Worm (Caenorhabditis elegans): ENCODE results near the gene glb-10.

glb-10 gene

ce11 chrII:6331222-6331830 lies 22.2 kb upstream of the glb-10 start, which contains the start of gene set-4 (continued):
- TF ChIP-seq dpl-1 (GFP tag; optimal IDR thresholded peaks at IDR 0.05) (peak; percentile 88), lin-29 (GFP tag; IDR thresholded peaks at IDR 0.05) (0 out of 2 replicates have a peak, but pooled peaks have one; percentile 20), ctbp-1 (GFP tag; IDR thresholded peaks at IDR 0.05) (peak; percentile 88), nhr-25 (tag; optimal IDR thresholded peaks at IDR 0.05; ENCODE audit: borderline replicate concordance, insufficient read depth) (peak; percentile 85), spr-3 (GFP tag; optimal IDR thresholded peaks at IDR 0.05) (peak; percentile 68), ceh-32 (tag; optimal IDR thresholded peaks at IDR 0.05; ENCODE audit: poor library complexity) (no peak), T20F7.1 (GFP tag; optimal IDR thresholded peaks at IDR 0.05) (peak; percentile 85), daf-12 (tag; optimal IDR thresholded peaks at IDR 0.05) (no peak), nhr-28 (tag; optimal IDR thresholded peaks at IDR 0.05) (peak; percentile 86), zag-1 (tag; optimal IDR thresholded peaks at IDR 0.05) (no peak), lin-15B (tag; optimal IDR thresholded peaks at IDR 0.05) (no peak), set-16 (GFP tag; IDR thresholded peaks at IDR 0.05) (peak; percentile 25; the same call in 1 of the 2 replicates), cey-2 (tag; optimal IDR thresholded peaks at IDR 0.05; ENCODE audit: borderline replicate concordance, insufficient read depth) (no peak), dmd-8 (GFP tag; IDR thresholded peaks at IDR 0.05) (no peak), tra-1 (GFP tag; IDR thresholded peaks at IDR 0.05) (peak; percentile 87), lin-13 (GFP tag; optimal IDR thresholded peaks at IDR 0.05) (peak; percentile 87), lin-38 (GFP tag; IDR thresholded peaks at IDR 0.05) (peak; percentile 90), dmd-6 (GFP tag; IDR thresholded peaks at IDR 0.05) (peak; percentile 93), nhr-111 (GFP tag; optimal IDR thresholded peaks at IDR 0.05) (no peak), ZK337.2 (GFP tag; IDR thresholded peaks at IDR 0.05) (no peak), Y48G9A.11 (GFP tag; IDR thresholded peaks at IDR 0.05) (no peak), saeg-2 (GFP tag; IDR thresholded peaks at IDR 0.05) (no peak), mes-2 (tag; optimal IDR thresholded peaks at IDR 0.05; ENCODE audit: poor library complexity, severe bottlenecking) (peak; percentile 89), zfp-3 (GFP tag; conservative IDR thresholded peaks at IDR 0.05) (0 out of 2 replicates have a peak, but pooled peaks have one; percentile 65), hlh-30 (tag; optimal IDR thresholded peaks at IDR 0.05; ENCODE audit: insufficient read depth) (peak; percentile 95), lir-3 (tag; optimal IDR thresholded peaks at IDR 0.05) (no peak), jun-1 (tag; optimal IDR thresholded peaks at IDR 0.05) (peak; percentile 77), skn-1 (tag; optimal IDR thresholded peaks at IDR 0.05) (no peak), F49E8.2 (tag; optimal IDR thresholded peaks at IDR 0.05; ENCODE audit: borderline replicate concordance) (no peak), mep-1 (tag; optimal IDR thresholded peaks at IDR 0.05) (peak; percentile 96), ama-1 (optimal IDR thresholded peaks at IDR 0.05) (peak; percentile 69), ces-1 (GFP tag; optimal IDR thresholded peaks at IDR 0.05) (no peak), mdl-1 (tag; optimal IDR thresholded peaks at IDR 0.05) (peak; percentile 19 to 94), hif-1 (tag; optimal IDR thresholded peaks at IDR 0.05) (peak in 1 of 2 experiments; percentile 82), duxl-1 (tag; optimal IDR thresholded peaks at IDR 0.05; ENCODE audit: poor library complexity) (peak; percentile 77), F37D6.2 (tag; optimal IDR thresholded peaks at IDR 0.05) (peak; percentile 90), snpc-1.2 (GFP tag; IDR thresholded peaks at IDR 0.05) (no peak), unc-62 (GFP tag; optimal IDR thresholded peaks at IDR 0.05 in 1 of 2) (peak in 1 of 2 experiments; percentile 75), unc-62 (tag; optimal IDR thresholded peaks at IDR 0.05) (no peak), ztf-7 (tag; optimal IDR thresholded peaks at IDR 0.05) (peak; percentile 72), hlh-11 (tag; optimal IDR thresholded peaks at IDR 0.05) (peak; percentile 96), unc-130 (GFP tag; optimal IDR thresholded peaks at IDR 0.05) (peak; percentile 48), daf-16 (GFP tag; optimal IDR thresholded peaks at IDR 0.05) (peak; percentile 50 to 86), daf-16 (tag; optimal IDR thresholded peaks at IDR 0.05) (peak; percentile 75), spr-1 (tag; optimal IDR thresholded peaks at IDR 0.05) (peak; percentile 87), F26F4.8 (GFP tag; conservative IDR thresholded peaks at IDR 0.05) (no peak), dmd-9 (GFP tag; IDR thresholded peaks at IDR 0.05) (no peak), lsy-2 (tag; optimal IDR thresholded peaks at IDR 0.05) (peak; percentile 79 to 95), tag-97 (GFP tag; IDR thresholded peaks at IDR 0.05) (no peak)
